Worm (Caenorhabditis elegans) whole organism, L3 larva: ENCODE data around the gene F14D12.1.

Source experiments
- daf-12 ChIP-seq: fragments of 150-350 bp; optimal IDR thresholded peaks from 2 replicates; lab custom pipeline; 2014; ENCODE audit warnings: missing biosample characterization, missing genetic modification reagents, missing genetic modification characterization
- unc-39 ChIP-seq: sonication (generic microtip); optimal IDR thresholded peaks from 4 replicates; lab custom pipeline; 2017; ENCODE audit warnings: missing biosample characterization, missing genetic modification characterization

DNA sequence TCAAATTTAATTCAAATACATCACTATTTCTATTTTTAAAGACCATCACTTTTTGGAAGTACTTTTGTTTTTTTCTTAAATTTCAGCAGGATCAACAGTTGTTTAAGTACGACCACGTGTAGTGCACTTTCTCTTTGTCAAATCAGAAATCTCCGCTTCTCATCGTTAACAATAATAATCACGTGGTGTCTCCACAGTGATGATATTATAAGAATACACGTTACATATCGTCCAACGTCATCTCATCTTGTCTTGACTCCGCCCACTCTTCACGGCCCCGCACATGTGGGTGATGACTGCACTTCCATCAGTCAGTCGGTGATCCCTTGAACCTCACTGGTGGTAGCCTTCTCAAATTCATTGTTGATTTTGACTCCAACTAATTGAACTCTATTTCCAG lies 26.4 kb downstream of the F14D12.1 start, which contains the start of gene argn-1:
- TF ChIP-seq unc-39 (tag; lab: Kevin White, UChicago), result no peak
- TF ChIP-seq daf-12, result no peak
